Worm (Caenorhabditis elegans) whole organism, early embryonic: Measurements from ENCODE around the gene F26F4.12.

Experiments
- F13C5.2 ChIP-seq: sonication (generic microtip); optimal IDR thresholded peaks from 2 replicates; lab custom pipeline; 2017; ENCODE audit warnings: mild to moderate bottlenecking, missing genetic modification characterization, inconsistent platforms, missing compliant biosample characterization
- ama-1 ChIP-seq: fragments of 150-350 bp; optimal IDR thresholded peaks from 2 replicates; lab custom pipeline; 2014
- ceh-36 ChIP-seq: sonication (generic microtip); optimal IDR thresholded peaks from 2 replicates; lab custom pipeline; 2016; ENCODE audit warnings: missing genetic modification characterization, inconsistent platforms, missing compliant biosample characterization
- hmbx-1 ChIP-seq: sonication (generic microtip); optimal IDR thresholded peaks from 2 replicates; lab custom pipeline; 2016; ENCODE audit warnings: mild to moderate bottlenecking, missing genetic modification characterization, missing compliant biosample characterization
- hmg-4 ChIP-seq: fragments of 200-800 bp; sonication (Bioruptor generic); optimal IDR thresholded peaks from 2 replicates; lab custom pipeline; 2018; ENCODE audit warnings: mild to moderate bottlenecking, missing genetic modification characterization, missing compliant biosample characterization
- hnd-1 ChIP-seq: sonication (generic microtip); optimal IDR thresholded peaks from 2 replicates; lab custom pipeline; 2016; ENCODE audit warnings: missing genetic modification characterization, missing compliant biosample characterization
- pes-1 ChIP-seq: fragments of 200-800 bp; sonication (Bioruptor generic); IDR thresholded peaks from 2 replicates; pipeline ENCODE4 v1.3.6; 2022; ENCODE audit warnings: missing genetic modification reagents, missing genetic modification characterization, missing compliant biosample characterization
- scrt-1 ChIP-seq: fragments of 200-800 bp; sonication (Bioruptor generic); IDR thresholded peaks from 2 replicates; pipeline ENCODE4 v1.3.6; 2022; ENCODE audit warnings: missing genetic modification characterization, missing compliant biosample characterization
- sea-1 ChIP-seq: fragments of 200-800 bp; sonication (Bioruptor generic); conservative IDR thresholded peaks from 2 replicates; pipeline ENCODE4 v1.3.6; 2022; ENCODE audit warnings: missing genetic modification characterization, missing compliant biosample characterization
- tbx-11 ChIP-seq: fragments of 200-800 bp; sonication (Bioruptor generic); IDR thresholded peaks from 2 replicates; pipeline ENCODE4 v1.3.6; 2022; ENCODE audit warnings: missing genetic modification characterization, missing compliant biosample characterization
- tbx-37 ChIP-seq: fragments of 200-800 bp; sonication (Bioruptor generic); conservative IDR thresholded peaks from 2 replicates; pipeline ENCODE4 v1.3.6; 2022; ENCODE audit warnings: missing genetic modification reagents, missing genetic modification characterization, missing compliant biosample characterization

ce11 chrIII:4900260-4900659, 9.6 kb downstream of the F26F4.12 start, which contains the start of gene tag-340:
- TF ChIP-seq hnd-1 (tag; lab: Kevin White, UChicago) (no peak), scrt-1 (GFP tag; lab: Robert Waterston, UW) (no peak), ama-1 (lab: Kevin White, UChicago) (no peak), pes-1 (GFP tag; lab: Robert Waterston, UW) (no peak), sea-1 (GFP tag; lab: Robert Waterston, UW) (no peak), tbx-37 (GFP tag; lab: Robert Waterston, UW) (no peak), hmbx-1 (tag; lab: Kevin White, UChicago) (no peak), hmg-4 (GFP tag; lab: Kevin White, UChicago) (no peak), ceh-36 (tag; lab: Kevin White, UChicago) (no peak), tbx-11 (GFP tag; lab: Robert Waterston, UW) (no peak), F13C5.2 (tag; lab: Kevin White, UChicago) (no peak)
